Fruit fly (Drosophila melanogaster): ENCODE measurements around the gene jp.

dm6 chr2L:9613006-9613690 is 46.6 kb upstream of the jp start, which contains the start of gene Trx2:
- TF ChIP-seq CG8478 (optimal IDR thresholded peaks at IDR 0.05) (no peak), CTCF (optimal IDR thresholded peaks at IDR 0.05) (peak; percentile 80 to 91)
